Worm (Caenorhabditis elegans): ENCODE measurements around the gene srx-13.

ce11 chrIV:1113638-1114037 is 4.8 kb downstream of the srx-13 start, which contains the start of gene srx-14:
- no peak for TF ChIP-seq nhr-77 (tag; optimal IDR thresholded peaks at IDR 0.05)
- no peak for TF ChIP-seq fos-1 (tag; optimal IDR thresholded peaks at IDR 0.05)
- no peak for TF ChIP-seq ceh-82 (tag; optimal IDR thresholded peaks at IDR 0.05)
- TF ChIP-seq F13H6.1 (tag; optimal IDR thresholded peaks at IDR 0.05) = no peak
- TF ChIP-seq skn-1 (tag; optimal IDR thresholded peaks at IDR 0.05) = no peak
- TF ChIP-seq egl-27 (tag; optimal IDR thresholded peaks at IDR 0.05) = no peak
- TF ChIP-seq nhr-25 (tag; optimal IDR thresholded peaks at IDR 0.05) = no peak
- TF ChIP-seq nhr-237 (tag; optimal IDR thresholded peaks at IDR 0.05) = no peak
- no peak for TF ChIP-seq unc-62 (GFP tag; optimal IDR thresholded peaks at IDR 0.05)
- TF ChIP-seq ceh-16 (tag; optimal IDR thresholded peaks at IDR 0.05) = no peak
- no peak for TF ChIP-seq ztf-11 (tag; optimal IDR thresholded peaks at IDR 0.05)
- no peak for TF ChIP-seq blmp-1 (tag; optimal IDR thresholded peaks at IDR 0.05; ENCODE audit: insufficient read depth)
- no peak for TF ChIP-seq nhr-10 (tag; optimal IDR thresholded peaks at IDR 0.05)
- TF ChIP-seq snpc-4 (tag; optimal IDR thresholded peaks at IDR 0.05) = no peak

Data from whole organism, L2 larva.